Fruit fly (Drosophila melanogaster) whole organism, embryonic: ENCODE data around the gene Mrm2.

Experiments
- CG11093 ChIP-seq: fragments of 200-800 bp; sonication (Bioruptor generic); IDR thresholded peaks from 3 replicates; pipeline ENCODE4 v1.3.6; 2022; ENCODE audit warnings: missing biosample characterization, missing genetic modification characterization
- CG11696 ChIP-seq: fragments of 200-800 bp; sonication (Bioruptor generic); IDR thresholded peaks from 2 replicates; pipeline ENCODE4 v1.3.6; 2022; ENCODE audit warnings: missing biosample characterization, missing genetic modification characterization
- CG12659 ChIP-seq: fragments of 200-800 bp; sonication (Bioruptor generic); optimal IDR thresholded peaks from 3 replicates; lab custom pipeline; 2017; ENCODE audit warnings: mild to moderate bottlenecking, missing biosample characterization, missing genetic modification reagents, missing genetic modification characterization
- CG18476 ChIP-seq: fragments of 200-800 bp; sonication (Bioruptor generic); optimal IDR thresholded peaks from 2 replicates; lab custom pipeline; 2016; ENCODE audit warnings: missing biosample characterization, mild to moderate bottlenecking, missing genetic modification characterization
- CG30431 ChIP-seq: fragments of 200-800 bp; sonication (Bioruptor generic); optimal IDR thresholded peaks from 2 replicates; lab custom pipeline; 2017; ENCODE audit warnings: missing biosample characterization, missing genetic modification characterization
- CG7271 ChIP-seq: fragments of 200-800 bp; sonication (Bioruptor generic); optimal IDR thresholded peaks from 2 replicates; lab custom pipeline; 2018; ENCODE audit warnings: missing biosample characterization, mild to moderate bottlenecking, missing genetic modification characterization, moderate library complexity
- CG8478 ChIP-seq: fragments of >200 bp; optimal IDR thresholded peaks from 2 replicates; lab custom pipeline; 2018
- CG8944 ChIP-seq: fragments of 200-800 bp; sonication (Bioruptor generic); optimal IDR thresholded peaks from 3 replicates; lab custom pipeline; 2016; ENCODE audit warnings: missing biosample characterization, missing genetic modification characterization
- CG9609 ChIP-seq: fragments of 200-800 bp; sonication (Bioruptor generic); optimal IDR thresholded peaks from 3 replicates; lab custom pipeline; 2016; ENCODE audit warnings: missing biosample characterization, missing genetic modification characterization
- CHES-1-like ChIP-seq: fragments of 200-800 bp; sonication (Bioruptor generic); optimal IDR thresholded peaks from 2 replicates; lab custom pipeline; 2016; ENCODE audit warnings: missing biosample characterization, missing genetic modification characterization
- Dip2 ChIP-seq: fragments of 200-800 bp; sonication (Bioruptor generic); IDR thresholded peaks from 2 replicates; pipeline ENCODE4 v1.3.6; 2022; ENCODE audit warnings: missing biosample characterization, missing genetic modification characterization
- gcm ChIP-seq: fragments of 200-800 bp; sonication (Bioruptor generic); optimal IDR thresholded peaks from 2 replicates; lab custom pipeline; 2019; ENCODE audit warnings: missing biosample characterization, mild to moderate bottlenecking, missing genetic modification characterization, moderate library complexity
- kay ChIP-seq: fragments of 200-800 bp; sonication (Bioruptor generic); optimal IDR thresholded peaks from 2 replicates; lab custom pipeline; 2016; ENCODE audit warnings: missing biosample characterization, missing genetic modification characterization
- stwl ChIP-seq: fragments of 200-800 bp; sonication (Bioruptor generic); optimal IDR thresholded peaks from 3 replicates; lab custom pipeline; 2018; ENCODE audit warnings: missing biosample characterization, mild to moderate bottlenecking, missing genetic modification characterization, moderate library complexity

dm6 chr3R:19905932-19906439, 44.6 kb downstream of the Mrm2 start:
- TF ChIP-seq Dip2 (GFP tag; lab: Robert Waterston, UW): no peak
- no peak for TF ChIP-seq CG8478 (lab: Kevin White, UChicago)
- no peak for TF ChIP-seq stwl (tag; lab: Kevin White, UChicago)
- TF ChIP-seq gcm (GFP tag; lab: Kevin White, UChicago): peak; percentile 31
- TF ChIP-seq CG18476 (GFP tag; lab: Kevin White, UChicago): peak; percentile 56
- TF ChIP-seq CG30431 (GFP tag; lab: Kevin White, UChicago): peak; percentile 54
- TF ChIP-seq CG7271 (tag; lab: Kevin White, UChicago): no peak
- TF ChIP-seq kay: peak; percentile 40
- peak; percentile 80 for TF ChIP-seq CG12659 (GFP tag; lab: Kevin White, UChicago)
- peak; percentile 73 for TF ChIP-seq CG8944 (GFP tag; lab: Kevin White, UChicago)
- TF ChIP-seq CHES-1-like (GFP tag; lab: Kevin White, UChicago): peak; percentile 66
- peak; percentile 79 for TF ChIP-seq CG9609 (GFP tag; lab: Kevin White, UChicago)
- peak; percentile 52; the same call in 1 of the 2 replicates for TF ChIP-seq CG11696 (GFP tag; lab: Robert Waterston, UW)
- TF ChIP-seq CG11093 (GFP tag; lab: Robert Waterston, UW): peak; percentile 67; the same call in 2 of the 3 replicates
